Worm (Caenorhabditis elegans) whole organism, L2 larva: Measurements from ENCODE around the gene ZK488.6.

ENCODE experiments used
- C34F6.9 ChIP-seq: fragments of 150-350 bp; optimal IDR thresholded peaks from 2 replicates; lab custom pipeline; 2014; ENCODE audit warnings: missing biosample characterization, missing genetic modification characterization
- R02D3.7 ChIP-seq: fragments of 150-350 bp; optimal IDR thresholded peaks from 2 replicates; lab custom pipeline; 2014; ENCODE audit warnings: missing biosample characterization, missing genetic modification characterization
- Y55F3AM.14 ChIP-seq: fragments of 200-800 bp; sonication (Bioruptor generic); optimal IDR thresholded peaks from 2 replicates; lab custom pipeline; 2018; ENCODE audit warnings: mild to moderate bottlenecking, missing genetic modification characterization, missing compliant biosample characterization
- ZK546.5 ChIP-seq: sonication (generic microtip); optimal IDR thresholded peaks from 2 replicates; lab custom pipeline; 2017; ENCODE audit warnings: missing biosample characterization, missing genetic modification characterization
- alr-1 ChIP-seq: fragments of 150-350 bp; optimal IDR thresholded peaks from 2 replicates; lab custom pipeline; 2014; ENCODE audit warnings: missing biosample characterization, missing genetic modification characterization
- aly-2 ChIP-seq: fragments of 150-350 bp; optimal IDR thresholded peaks from 2 replicates; lab custom pipeline; 2014; ENCODE audit warnings: missing biosample characterization, missing genetic modification characterization
- ama-1 ChIP-seq: fragments of 150-350 bp; optimal IDR thresholded peaks from 2 replicates; lab custom pipeline; 2018; ENCODE audit warnings: inconsistent platforms
- blmp-1 ChIP-seq: sonication (generic microtip); optimal IDR thresholded peaks from 2 replicates; lab custom pipeline; 2017; ENCODE audit warnings: missing genetic modification characterization, mild to moderate bottlenecking, missing compliant biosample characterization, antibody characterized with exemption, moderate library complexity; ENCODE audit not compliant: insufficient read depth
- crh-2 ChIP-seq: sonication (generic microtip); optimal IDR thresholded peaks from 2 replicates; lab custom pipeline; 2017; ENCODE audit warnings: missing biosample characterization, missing genetic modification characterization
- dmd-4 ChIP-seq: sonication (generic microtip); optimal IDR thresholded peaks from 2 replicates; lab custom pipeline; 2017; ENCODE audit warnings: missing biosample characterization, missing genetic modification characterization
- elt-1 ChIP-seq: fragments of 150-350 bp; optimal IDR thresholded peaks from 2 replicates; lab custom pipeline; 2014; ENCODE audit warnings: missing biosample characterization, missing genetic modification characterization
- elt-3 ChIP-seq: sonication (generic microtip); optimal IDR thresholded peaks from 2 replicates; lab custom pipeline; 2017; ENCODE audit warnings: missing biosample characterization, missing genetic modification characterization
- fos-1 ChIP-seq: fragments of 150-350 bp; optimal IDR thresholded peaks from 2 replicates; lab custom pipeline; 2014; ENCODE audit warnings: missing biosample characterization, missing genetic modification characterization
- gmeb-1 ChIP-seq: fragments of 150-350 bp; optimal IDR thresholded peaks from 2 replicates; lab custom pipeline; 2014; ENCODE audit warnings: missing biosample characterization, missing genetic modification characterization
- lin-11 ChIP-seq: fragments of 150-350 bp; sonication (generic microtip); optimal IDR thresholded peaks from 2 replicates; lab custom pipeline; 2014; ENCODE audit warnings: missing biosample characterization, missing genetic modification characterization, inconsistent platforms, mixed read lengths
- lin-13 ChIP-seq: fragments of 150-350 bp; optimal IDR thresholded peaks from 2 replicates; lab custom pipeline; 2014; ENCODE audit warnings: missing biosample characterization, missing genetic modification reagents, missing genetic modification characterization
- lin-39 ChIP-seq: fragments of 150-350 bp; optimal IDR thresholded peaks from 2 replicates; lab custom pipeline; 2014; ENCODE audit warnings: missing biosample characterization, missing genetic modification reagents, missing genetic modification characterization
- mab-5 ChIP-seq: fragments of 150-350 bp; optimal IDR thresholded peaks from 2 replicates; lab custom pipeline; 2014; ENCODE audit warnings: missing biosample characterization, missing genetic modification characterization
- mbf-1 ChIP-seq: sonication (generic microtip); optimal IDR thresholded peaks from 2 replicates; lab custom pipeline; 2017; ENCODE audit warnings: missing biosample characterization, missing genetic modification characterization
- mdl-1 ChIP-seq, 2 experiments: fragments of 150-350 bp in 1 of 2; sonication (generic microtip) in 1 of 2; optimal IDR thresholded peaks; 2 replicates each; lab custom pipeline; 2017; ENCODE audit warnings: missing biosample characterization in 2 of 2, missing genetic modification characterization in 2 of 2
- nhr-10 ChIP-seq: sonication (generic microtip); optimal IDR thresholded peaks from 2 replicates; lab custom pipeline; 2017; ENCODE audit warnings: missing biosample characterization, missing genetic modification characterization
- nhr-129 ChIP-seq: fragments of 150-350 bp; optimal IDR thresholded peaks from 2 replicates; lab custom pipeline; 2014; ENCODE audit warnings: missing biosample characterization, missing genetic modification characterization
- nhr-23 ChIP-seq: fragments of 150-350 bp; optimal IDR thresholded peaks from 2 replicates; lab custom pipeline; 2014; ENCODE audit warnings: missing biosample characterization, missing genetic modification reagents, missing genetic modification characterization
- nhr-25 ChIP-seq: fragments of 150-350 bp; sonication (generic microtip); optimal IDR thresholded peaks from 3 replicates; lab custom pipeline; 2014; ENCODE audit warnings: missing biosample characterization, missing genetic modification characterization
- nhr-6 ChIP-seq: fragments of 150-350 bp; optimal IDR thresholded peaks from 2 replicates; lab custom pipeline; 2014; ENCODE audit warnings: missing biosample characterization, missing genetic modification characterization
- nhr-77 ChIP-seq: fragments of 150-350 bp; optimal IDR thresholded peaks from 2 replicates; lab custom pipeline; 2014; ENCODE audit warnings: missing biosample characterization, missing genetic modification characterization
- peb-1 ChIP-seq: fragments of 150-350 bp; optimal IDR thresholded peaks from 2 replicates; lab custom pipeline; 2014; ENCODE audit warnings: missing biosample characterization, missing genetic modification characterization
- skn-1 ChIP-seq: sonication (generic microtip); optimal IDR thresholded peaks from 2 replicates; lab custom pipeline; 2017; ENCODE audit warnings: missing biosample characterization, missing genetic modification characterization
- sma-3 ChIP-seq: sonication (generic microtip); optimal IDR thresholded peaks from 2 replicates; lab custom pipeline; 2016; ENCODE audit warnings: missing genetic modification reagents, missing genetic modification characterization, missing compliant biosample characterization
- sma-9 ChIP-seq, 2 experiments: fragments of 150-350 bp in 1 of 2; sonication (generic microtip) in 1 of 2; optimal IDR thresholded peaks; 2 replicates each; lab custom pipeline; 2014 to 2016; ENCODE audit warnings: missing genetic modification characterization in 2 of 2, mild to moderate bottlenecking in 1 of 2, missing biosample characterization in 1 of 2, missing compliant biosample characterization in 1 of 2, missing genetic modification reagents in 1 of 2, moderate library complexity in 1 of 2
- unc-39 ChIP-seq: fragments of 150-350 bp; optimal IDR thresholded peaks from 2 replicates; lab custom pipeline; 2014; ENCODE audit warnings: missing biosample characterization, missing genetic modification characterization
- unc-55 ChIP-seq: fragments of 150-350 bp; sonication (generic microtip); optimal IDR thresholded peaks from 3 replicates; lab custom pipeline; 2014; ENCODE audit warnings: missing biosample characterization, missing genetic modification reagents, missing genetic modification characterization
- unc-62 ChIP-seq: fragments of 150-350 bp; optimal IDR thresholded peaks from 2 replicates; lab custom pipeline; 2014; ENCODE audit warnings: missing biosample characterization, missing genetic modification reagents, missing genetic modification characterization
- ztf-1 ChIP-seq: fragments of 200-800 bp; sonication (Bioruptor generic); conservative IDR thresholded peaks from 2 replicates; pipeline ENCODE4 v1.3.6; 2022; ENCODE audit warnings: missing genetic modification characterization, missing compliant biosample characterization
- ztf-4 ChIP-seq: fragments of 150-350 bp; optimal IDR thresholded peaks from 2 replicates; lab custom pipeline; 2014; ENCODE audit warnings: missing biosample characterization, missing genetic modification characterization

The ZK488.6 gene

ce11 chrV:559940-560339, 30.3 kb upstream of the ZK488.6 start, which contains the start of gene srx-7:
Gene srx-7 (plus strand): TSS chrV:560195.
- TF ChIP-seq blmp-1 (tag; lab: Kevin White, UChicago) (no peak), nhr-6 (tag; lab: Kevin White, UChicago) (no peak), ama-1 (lab: Kevin White, UChicago) (no peak), peb-1 (tag; lab: Kevin White, UChicago) (no peak)

DNA sequence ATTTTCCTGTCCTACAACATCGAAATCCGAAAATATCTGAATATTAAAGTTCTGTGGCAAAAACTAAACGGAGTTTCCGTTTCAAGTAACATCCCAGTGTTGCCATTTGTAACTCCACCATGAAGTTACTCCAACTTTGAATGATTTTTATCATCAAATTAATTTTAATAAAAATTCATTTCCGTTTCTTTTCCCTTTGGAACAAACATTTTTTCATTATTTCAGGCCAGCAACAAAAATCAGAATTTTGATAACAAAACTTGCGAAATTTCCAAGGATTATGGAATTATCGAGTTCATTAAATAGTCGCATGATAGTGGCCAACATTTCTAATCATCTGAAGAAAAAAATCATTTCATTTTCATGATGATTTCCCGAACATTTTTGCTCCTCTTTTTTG, 27.4 kb upstream of the ZK488.6 start, which contains the start of gene C14C6.2:
C14C6.2 (plus strand) TSS at position 301 of the 400 bp plus-strand sequence.
- TF ChIP-seq nhr-129 (tag; lab: Kevin White, UChicago) (no peak), unc-55 (no peak), ztf-1 (GFP tag; lab: Robert Waterston, UW) (no peak), nhr-25 (no peak), lin-11 (no peak), crh-2 (tag; lab: Kevin White, UChicago) (no peak), mdl-1 (tag; optimal IDR thresholded peaks at IDR 0.05; lab: Kevin White, UChicago) (no peak), skn-1 (no peak), C34F6.9 (tag; lab: Kevin White, UChicago) (no peak), aly-2 (tag; lab: Kevin White, UChicago) (no peak), unc-62 (GFP tag; lab: Kevin White, UChicago) (no peak), nhr-10 (tag; lab: Kevin White, UChicago) (no peak), lin-39 (tag; lab: Kevin White, UChicago) (no peak)

- TF ChIP-seq mbf-1 (tag; lab: Kevin White, UChicago) (no peak), sma-3 (GFP tag; lab: Kevin White, UChicago) (no peak), ztf-4 (tag; lab: Kevin White, UChicago) (no peak), Y55F3AM.14 (no peak), nhr-23 (tag; lab: Kevin White, UChicago) (no peak), crh-2 (tag; lab: Kevin White, UChicago) (no peak), lin-13 (GFP tag; lab: Kevin White, UChicago) (no peak)
These were observed 24.3 kb upstream of the ZK488.6 start, which contains the start of gene sri-73 for ce11 chrV:565984-566383. Gene sri-73 (minus strand): TSS chrV:566084.

ce11 chrV:568105-568504, 22.2 kb upstream of the ZK488.6 start, which contains the start of gene sri-72:
Gene sri-72 (minus strand): TSS chrV:568205.
- TF ChIP-seq unc-62 (GFP tag; lab: Kevin White, UChicago) (no peak), unc-39 (tag; lab: Kevin White, UChicago) (no peak), mab-5 (tag; lab: Kevin White, UChicago) (no peak), elt-3 (no peak)

ce11 chrV:574639-575038, 15.6 kb upstream of the ZK488.6 start, which contains the start of gene C14C6.13:
Gene C14C6.13 (minus strand): TSS chrV:574739.
- TF ChIP-seq blmp-1 (tag; lab: Kevin White, UChicago) (no peak), sma-3 (GFP tag; lab: Kevin White, UChicago) (no peak), aly-2 (tag; lab: Kevin White, UChicago) (no peak), R02D3.7 (tag; lab: Kevin White, UChicago) (no peak), fos-1 (tag; lab: Kevin White, UChicago) (no peak), ama-1 (lab: Kevin White, UChicago) (no peak), dmd-4 (tag; lab: Kevin White, UChicago) (no peak), ZK546.5 (tag; lab: Kevin White, UChicago) (no peak), mab-5 (tag; lab: Kevin White, UChicago) (no peak), unc-62 (GFP tag; lab: Kevin White, UChicago) (no peak), gmeb-1 (tag; lab: Kevin White, UChicago) (no peak), nhr-77 (tag; lab: Kevin White, UChicago) (no peak), elt-1 (tag; lab: Kevin White, UChicago) (no peak), alr-1 (tag; lab: Kevin White, UChicago) (no peak), sma-9 (GFP tag; optimal IDR thresholded peaks at IDR 0.05; lab: Kevin White, UChicago) (no peak), sma-9 (tag; optimal IDR thresholded peaks at IDR 0.05; lab: Kevin White, UChicago) (no peak)
